Fruit fly (Drosophila melanogaster) whole organism, wandering third instar larva: ENCODE data around the gene Hmu.

ENCODE experiments used
- Abd-B ChIP-seq: fragments of >200 bp; optimal IDR thresholded peaks from 2 replicates; lab custom pipeline; 2017; ENCODE audit warnings: missing biosample characterization, missing genetic modification characterization
- CG32264 ChIP-seq: fragments of 200-800 bp; sonication (Bioruptor generic); optimal IDR thresholded peaks from 2 replicates; lab custom pipeline; 2016; ENCODE audit warnings: missing biosample characterization, missing genetic modification characterization
- Jra ChIP-seq: sonication (Bioruptor generic); optimal IDR thresholded peaks from 2 replicates; lab custom pipeline; 2016; ENCODE audit warnings: missing biosample characterization, missing genetic modification characterization
- Mio ChIP-seq: sonication (Bioruptor generic); optimal IDR thresholded peaks from 2 replicates; lab custom pipeline; 2016; ENCODE audit warnings: missing biosample characterization, missing genetic modification characterization
- br ChIP-seq: fragments of 200-800 bp; sonication (Bioruptor generic); optimal IDR thresholded peaks from 2 replicates; lab custom pipeline; 2016; ENCODE audit warnings: missing biosample characterization, missing genetic modification characterization
- dmrt93B ChIP-seq: fragments of 200-800 bp; sonication (Bioruptor generic); optimal IDR thresholded peaks from 2 replicates; lab custom pipeline; 2018; ENCODE audit warnings: missing biosample characterization, mild to moderate bottlenecking, missing genetic modification characterization
- dsf ChIP-seq: sonication (Bioruptor generic); optimal IDR thresholded peaks from 2 replicates; lab custom pipeline; 2016; ENCODE audit warnings: missing biosample characterization, missing genetic modification characterization, borderline replicate concordance
- ey ChIP-seq: fragments of 200-800 bp; sonication (Bioruptor generic); optimal IDR thresholded peaks from 2 replicates; lab custom pipeline; 2016; ENCODE audit warnings: missing biosample characterization, missing genetic modification characterization
- sage ChIP-seq: fragments of 200-800 bp; sonication (Bioruptor generic); optimal IDR thresholded peaks from 2 replicates; lab custom pipeline; 2016; ENCODE audit warnings: missing biosample characterization, mild to moderate bottlenecking, missing genetic modification characterization
- woc ChIP-seq: sonication (Bioruptor generic); optimal IDR thresholded peaks from 2 replicates; lab custom pipeline; 2016; ENCODE audit warnings: missing biosample characterization, mild to moderate bottlenecking, missing genetic modification characterization

- no peak for TF ChIP-seq dmrt93B
- no peak for TF ChIP-seq dsf (GFP tag; lab: Kevin White, UChicago)
- no peak for TF ChIP-seq ey
- no peak for TF ChIP-seq Abd-B (GFP tag; lab: Kevin White, UChicago)
- no peak for TF ChIP-seq sage (GFP tag; lab: Kevin White, UChicago)
- TF ChIP-seq br = no peak
- TF ChIP-seq woc = no peak
- TF ChIP-seq CG32264 (GFP tag; lab: Kevin White, UChicago) = no peak
- TF ChIP-seq Mio (GFP tag; lab: Kevin White, UChicago) = no peak
- TF ChIP-seq Jra (GFP tag; lab: Kevin White, UChicago) = no peak
Observed at dm6 chr3R:27272233-27272632, 16.3 kb upstream of the Hmu start.
